Fruit fly (Drosophila melanogaster) whole organism, adult: Measurements from ENCODE around the gene fzy.
A peak's percentile ranks its signal among the peaks of the same experiment; 100 is the strongest.

ENCODE experiments used
- CG11617 ChIP-seq: fragments of 200-800 bp; sonication (Bioruptor generic); optimal IDR thresholded peaks from 2 replicates; lab custom pipeline; 2017; ENCODE audit warnings: mild to moderate bottlenecking, missing biosample characterization, missing genetic modification reagents, missing genetic modification characterization
- CG12768 ChIP-seq: fragments of 200-800 bp; sonication (Bioruptor generic); optimal IDR thresholded peaks from 2 replicates; lab custom pipeline; 2017; ENCODE audit warnings: missing biosample characterization, missing genetic modification characterization, mild to moderate bottlenecking, moderate library complexity, missing genetic modification reagents
- CG14711 ChIP-seq: fragments of 200-800 bp; sonication (Bioruptor generic); optimal IDR thresholded peaks from 2 replicates; lab custom pipeline; 2018; ENCODE audit warnings: missing biosample characterization, mild to moderate bottlenecking, missing genetic modification characterization, moderate library complexity
- CG1620 ChIP-seq: fragments of 200-800 bp; sonication (Bioruptor generic); optimal IDR thresholded peaks from 2 replicates; lab custom pipeline; 2016; ENCODE audit warnings: missing biosample characterization, missing genetic modification characterization
- CG33017 ChIP-seq: fragments of 200-800 bp; sonication (Bioruptor generic); optimal IDR thresholded peaks from 2 replicates; lab custom pipeline; 2018; ENCODE audit warnings: missing biosample characterization, mild to moderate bottlenecking, missing genetic modification characterization, moderate library complexity
- CG5204 ChIP-seq: fragments of 200-800 bp; sonication (Bioruptor generic); optimal IDR thresholded peaks from 2 replicates; lab custom pipeline; 2016; ENCODE audit warnings: missing biosample characterization, missing genetic modification characterization
- CG7045 ChIP-seq: fragments of 200-800 bp; sonication (Bioruptor generic); optimal IDR thresholded peaks from 2 replicates; lab custom pipeline; 2017; ENCODE audit warnings: missing biosample characterization, mild to moderate bottlenecking, missing genetic modification characterization
- CG7101 ChIP-seq: fragments of 200-800 bp; sonication (Bioruptor generic); optimal IDR thresholded peaks from 2 replicates; lab custom pipeline; 2018; ENCODE audit warnings: missing biosample characterization, mild to moderate bottlenecking, missing genetic modification characterization, moderate library complexity
- Clk ChIP-seq: fragments of 200-800 bp; sonication (Bioruptor generic); optimal IDR thresholded peaks from 2 replicates; lab custom pipeline; 2017; ENCODE audit warnings: missing biosample characterization, missing genetic modification characterization
- Crg-1 ChIP-seq: fragments of 200-800 bp; sonication (Bioruptor generic); optimal IDR thresholded peaks from 2 replicates; lab custom pipeline; 2016; ENCODE audit warnings: missing biosample characterization, missing genetic modification characterization
- Hr96 ChIP-seq: fragments of 200-800 bp; sonication (Bioruptor generic); optimal IDR thresholded peaks from 2 replicates; lab custom pipeline; 2016; ENCODE audit warnings: missing biosample characterization, missing genetic modification characterization
- Mnt ChIP-seq: fragments of 200-800 bp; sonication (Bioruptor generic); optimal IDR thresholded peaks from 2 replicates; lab custom pipeline; 2016; ENCODE audit warnings: missing biosample characterization, mild to moderate bottlenecking, missing genetic modification characterization
- bab1 ChIP-seq: fragments of 200-800 bp; sonication (Bioruptor generic); optimal IDR thresholded peaks from 3 replicates; lab custom pipeline; 2019; ENCODE audit warnings: missing biosample characterization, mild to moderate bottlenecking, missing genetic modification characterization, moderate library complexity
- cic ChIP-seq: fragments of 200-800 bp; sonication (Bioruptor generic); optimal IDR thresholded peaks from 2 replicates; lab custom pipeline; 2017; ENCODE audit warnings: missing biosample characterization, mild to moderate bottlenecking, missing genetic modification characterization, moderate library complexity
- cnc ChIP-seq, 2 experiments: fragments of >200 bp; optimal IDR thresholded peaks; 2 replicates each; lab custom pipeline; 2017
- kay ChIP-seq: fragments of 200-800 bp; sonication (Bioruptor generic); peaks from one replicate; lab custom pipeline; 2016; ENCODE audit warnings: missing biosample characterization, missing genetic modification characterization, borderline replicate concordance
- ovo ChIP-seq: fragments of 200-800 bp; sonication (Bioruptor generic); optimal IDR thresholded peaks from 2 replicates; lab custom pipeline; 2016; ENCODE audit warnings: missing biosample characterization, missing genetic modification characterization
- pad ChIP-seq: fragments of 200-800 bp; sonication (Bioruptor generic); optimal IDR thresholded peaks from 3 replicates; lab custom pipeline; 2017; ENCODE audit warnings: missing biosample characterization, missing genetic modification characterization, mild to moderate bottlenecking, moderate library complexity, missing genetic modification reagents
- tj ChIP-seq: fragments of 200-800 bp; sonication (Bioruptor generic); optimal IDR thresholded peaks from 3 replicates; lab custom pipeline; 2017; ENCODE audit warnings: missing biosample characterization, mild to moderate bottlenecking, missing genetic modification characterization, moderate library complexity
- toe ChIP-seq: fragments of 200-800 bp; sonication (Bioruptor generic); optimal IDR thresholded peaks from 2 replicates; lab custom pipeline; 2016; ENCODE audit warnings: missing biosample characterization, missing genetic modification characterization

The fzy gene

dm6 chr2L:16326892-16327291 is 16.1 kb downstream of the fzy start, which contains the start of gene CG4278:
TSS of gene CG4278 (plus strand) at chr2L:16327069.
- TF ChIP-seq Clk (GFP tag; lab: Kevin White, UChicago) (no peak), bab1 (no peak), pad (no peak), Crg-1 (no peak), CG33017 (tag; lab: Kevin White, UChicago) (no peak), tj (GFP tag; lab: Kevin White, UChicago) (no peak), Hr96 (GFP tag; lab: Kevin White, UChicago) (no peak), cnc (optimal IDR thresholded peaks at IDR 0.05; lab: Kevin White, UChicago) (no peak), ovo (GFP tag; lab: Kevin White, UChicago) (no peak), cic (GFP tag; lab: Kevin White, UChicago) (no peak), CG5204 (GFP tag; lab: Kevin White, UChicago) (no peak), toe (GFP tag; lab: Kevin White, UChicago) (no peak), CG7101 (tag; lab: Kevin White, UChicago) (no peak), kay (GFP tag; lab: Kevin White, UChicago) (no peak), CG1620 (GFP tag; lab: Kevin White, UChicago) (no peak), CG14711 (tag; lab: Kevin White, UChicago) (no peak), CG12768 (no peak), CG11617 (GFP tag; lab: Kevin White, UChicago) (no peak), Mnt (no peak)

dm6 chr2L:16329102-16329520 is 18.4 kb downstream of the fzy start, which contains the start of gene mRpL4:
TSS of gene mRpL4 (minus strand) at chr2L:16329132.
- TF ChIP-seq CG7045 (GFP tag; lab: Kevin White, UChicago) (no peak), pad (peak; percentile 13), toe (GFP tag; lab: Kevin White, UChicago) (peak; percentile 60), CG7101 (tag; lab: Kevin White, UChicago) (peak; percentile 1), ovo (GFP tag; lab: Kevin White, UChicago) (no peak), Hr96 (GFP tag; lab: Kevin White, UChicago) (no peak), CG1620 (GFP tag; lab: Kevin White, UChicago) (peak; percentile 28), bab1 (peak; percentile 26), kay (GFP tag; lab: Kevin White, UChicago) (peak; percentile 80), tj (GFP tag; lab: Kevin White, UChicago) (no peak), CG14711 (tag; lab: Kevin White, UChicago) (peak; percentile 23), Crg-1 (no peak), Mnt (peak; percentile 53), CG12768 (no peak)

dm6 chr2L:16329625-16330024 is 18.9 kb downstream of the fzy start, which contains the start of gene CG4440:
TSS of gene CG4440 (plus strand) at chr2L:16329925.
- TF ChIP-seq CG14711 (tag; lab: Kevin White, UChicago) (no peak), Hr96 (GFP tag; lab: Kevin White, UChicago) (no peak), CG5204 (GFP tag; lab: Kevin White, UChicago) (no peak), tj (GFP tag; lab: Kevin White, UChicago) (no peak), CG1620 (GFP tag; lab: Kevin White, UChicago) (no peak), toe (GFP tag; lab: Kevin White, UChicago) (no peak), CG33017 (tag; lab: Kevin White, UChicago) (no peak), Crg-1 (no peak), CG7045 (GFP tag; lab: Kevin White, UChicago) (no peak)

dm6 chr2L:16337785-16338184 is 27.0 kb downstream of the fzy start, which contains the start of gene CG31817:
TSS of gene CG31817 (minus strand) at chr2L:16337885.
- TF ChIP-seq cic (GFP tag; lab: Kevin White, UChicago) (no peak), CG7101 (tag; lab: Kevin White, UChicago) (no peak), CG1620 (GFP tag; lab: Kevin White, UChicago) (no peak), CG5204 (GFP tag; lab: Kevin White, UChicago) (no peak), Clk (GFP tag; lab: Kevin White, UChicago) (no peak), bab1 (no peak), CG14711 (tag; lab: Kevin White, UChicago) (no peak), pad (no peak), toe (GFP tag; lab: Kevin White, UChicago) (no peak), CG12768 (no peak), Hr96 (GFP tag; lab: Kevin White, UChicago) (no peak), Mnt (no peak), tj (GFP tag; lab: Kevin White, UChicago) (no peak), Crg-1 (no peak)

- no peak for TF ChIP-seq CG33017 (tag; lab: Kevin White, UChicago)
- no peak for TF ChIP-seq CG5204 (GFP tag; lab: Kevin White, UChicago)
- no peak for TF ChIP-seq Crg-1
- no peak for TF ChIP-seq Clk (GFP tag; lab: Kevin White, UChicago)
- TF ChIP-seq CG7101 (tag; lab: Kevin White, UChicago) = no peak
- no peak for TF ChIP-seq CG1620 (GFP tag; lab: Kevin White, UChicago)
- no peak for TF ChIP-seq CG11617 (GFP tag; lab: Kevin White, UChicago)
- no peak for TF ChIP-seq Mnt
- no peak for TF ChIP-seq CG12768
- TF ChIP-seq pad = no peak
- TF ChIP-seq kay (GFP tag; lab: Kevin White, UChicago) = no peak
- TF ChIP-seq CG14711 (tag; lab: Kevin White, UChicago) = no peak
- no peak for TF ChIP-seq toe (GFP tag; lab: Kevin White, UChicago)
- no peak for TF ChIP-seq cnc (optimal IDR thresholded peaks at IDR 0.05; lab: Kevin White, UChicago)
- no peak for TF ChIP-seq cic (GFP tag; lab: Kevin White, UChicago)
- no peak for TF ChIP-seq tj (GFP tag; lab: Kevin White, UChicago)
Observed at dm6 chr2L:16340268-16340667, 29.5 kb downstream of the fzy start, which contains the start of gene CG42266. TSS of gene CG42266 (minus strand) at chr2L:16340368.

dm6 chr2L:16342224-16342623 is 31.5 kb downstream of the fzy start, which contains the start of gene CG44405:
TSS of gene CG44405 (minus strand) at chr2L:16342324.
- no peak for TF ChIP-seq CG14711 (tag; lab: Kevin White, UChicago)
